Worm (Caenorhabditis elegans) whole organism, L2 larva: ENCODE results near the gene cyp-33C1.

ENCODE experiments used
- C34F6.9 ChIP-seq: fragments of 150-350 bp; optimal IDR thresholded peaks from 2 replicates; lab custom pipeline; 2014; ENCODE audit warnings: missing biosample characterization, missing genetic modification characterization
- F13H6.1 ChIP-seq: sonication (generic microtip); optimal IDR thresholded peaks from 2 replicates; lab custom pipeline; 2016; ENCODE audit warnings: missing genetic modification characterization, missing compliant biosample characterization
- Y55F3AM.14 ChIP-seq: fragments of 200-800 bp; sonication (Bioruptor generic); optimal IDR thresholded peaks from 2 replicates; lab custom pipeline; 2018; ENCODE audit warnings: mild to moderate bottlenecking, missing genetic modification characterization, missing compliant biosample characterization
- ZK546.5 ChIP-seq: sonication (generic microtip); optimal IDR thresholded peaks from 2 replicates; lab custom pipeline; 2017; ENCODE audit warnings: missing biosample characterization, missing genetic modification characterization
- aly-2 ChIP-seq: fragments of 150-350 bp; optimal IDR thresholded peaks from 2 replicates; lab custom pipeline; 2014; ENCODE audit warnings: missing biosample characterization, missing genetic modification characterization
- ceh-16 ChIP-seq: fragments of 150-350 bp; optimal IDR thresholded peaks from 2 replicates; lab custom pipeline; 2014; ENCODE audit warnings: missing biosample characterization, missing genetic modification characterization
- ceh-82 ChIP-seq: fragments of 150-350 bp; optimal IDR thresholded peaks from 2 replicates; lab custom pipeline; 2014; ENCODE audit warnings: missing biosample characterization, missing genetic modification characterization
- crh-2 ChIP-seq: sonication (generic microtip); optimal IDR thresholded peaks from 2 replicates; lab custom pipeline; 2017; ENCODE audit warnings: missing biosample characterization, missing genetic modification characterization
- dmd-4 ChIP-seq: sonication (generic microtip); optimal IDR thresholded peaks from 2 replicates; lab custom pipeline; 2017; ENCODE audit warnings: missing biosample characterization, missing genetic modification characterization
- egl-27 ChIP-seq: sonication (generic microtip); optimal IDR thresholded peaks from 3 replicates; lab custom pipeline; 2017; ENCODE audit warnings: missing biosample characterization, missing genetic modification reagents, missing genetic modification characterization
- elt-3 ChIP-seq: sonication (generic microtip); optimal IDR thresholded peaks from 2 replicates; lab custom pipeline; 2017; ENCODE audit warnings: missing biosample characterization, missing genetic modification characterization
- fos-1 ChIP-seq: fragments of 150-350 bp; optimal IDR thresholded peaks from 2 replicates; lab custom pipeline; 2014; ENCODE audit warnings: missing biosample characterization, missing genetic modification characterization
- gmeb-1 ChIP-seq: fragments of 150-350 bp; optimal IDR thresholded peaks from 2 replicates; lab custom pipeline; 2014; ENCODE audit warnings: missing biosample characterization, missing genetic modification characterization
- lin-11 ChIP-seq: fragments of 150-350 bp; sonication (generic microtip); optimal IDR thresholded peaks from 2 replicates; lab custom pipeline; 2014; ENCODE audit warnings: missing biosample characterization, missing genetic modification characterization, inconsistent platforms, mixed read lengths
- lin-39 ChIP-seq: fragments of 150-350 bp; optimal IDR thresholded peaks from 2 replicates; lab custom pipeline; 2014; ENCODE audit warnings: missing biosample characterization, missing genetic modification reagents, missing genetic modification characterization
- lsy-2 ChIP-seq, 2 experiments: fragments of 150-350 bp in 1 of 2; sonication (generic microtip) in 1 of 2; optimal IDR thresholded peaks; 2 replicates each; lab custom pipeline; 2014 to 2017; ENCODE audit warnings: missing biosample characterization in 2 of 2, missing genetic modification characterization in 2 of 2
- mbf-1 ChIP-seq: sonication (generic microtip); optimal IDR thresholded peaks from 2 replicates; lab custom pipeline; 2017; ENCODE audit warnings: missing biosample characterization, missing genetic modification characterization
- nhr-10 ChIP-seq: sonication (generic microtip); optimal IDR thresholded peaks from 2 replicates; lab custom pipeline; 2017; ENCODE audit warnings: missing biosample characterization, missing genetic modification characterization
- nhr-11 ChIP-seq: fragments of 150-350 bp; optimal IDR thresholded peaks from 2 replicates; lab custom pipeline; 2014; ENCODE audit warnings: missing biosample characterization, missing genetic modification characterization
- nhr-12 ChIP-seq: fragments of 150-350 bp; optimal IDR thresholded peaks from 2 replicates; lab custom pipeline; 2014; ENCODE audit warnings: missing biosample characterization, missing genetic modification characterization
- nhr-129 ChIP-seq: fragments of 150-350 bp; optimal IDR thresholded peaks from 2 replicates; lab custom pipeline; 2014; ENCODE audit warnings: missing biosample characterization, missing genetic modification characterization
- nhr-21 ChIP-seq: fragments of 150-350 bp; optimal IDR thresholded peaks from 2 replicates; lab custom pipeline; 2014; ENCODE audit warnings: missing biosample characterization, missing genetic modification characterization
- nhr-237 ChIP-seq: fragments of 150-350 bp; optimal IDR thresholded peaks from 2 replicates; lab custom pipeline; 2014; ENCODE audit warnings: missing biosample characterization, missing genetic modification characterization
- nhr-25 ChIP-seq: fragments of 150-350 bp; sonication (generic microtip); optimal IDR thresholded peaks from 3 replicates; lab custom pipeline; 2014; ENCODE audit warnings: missing biosample characterization, missing genetic modification characterization
- nhr-6 ChIP-seq: fragments of 150-350 bp; optimal IDR thresholded peaks from 2 replicates; lab custom pipeline; 2014; ENCODE audit warnings: missing biosample characterization, missing genetic modification characterization
- peb-1 ChIP-seq: fragments of 150-350 bp; optimal IDR thresholded peaks from 2 replicates; lab custom pipeline; 2014; ENCODE audit warnings: missing biosample characterization, missing genetic modification characterization
- sem-4 ChIP-seq: fragments of 150-350 bp; optimal IDR thresholded peaks from 2 replicates; lab custom pipeline; 2014; ENCODE audit warnings: missing biosample characterization, missing genetic modification reagents, missing genetic modification characterization
- skn-1 ChIP-seq: sonication (generic microtip); optimal IDR thresholded peaks from 2 replicates; lab custom pipeline; 2017; ENCODE audit warnings: missing biosample characterization, missing genetic modification characterization
- sma-3 ChIP-seq: sonication (generic microtip); optimal IDR thresholded peaks from 2 replicates; lab custom pipeline; 2016; ENCODE audit warnings: missing genetic modification reagents, missing genetic modification characterization, missing compliant biosample characterization
- sma-9 ChIP-seq, 2 experiments: fragments of 150-350 bp in 1 of 2; sonication (generic microtip) in 1 of 2; optimal IDR thresholded peaks; 2 replicates each; lab custom pipeline; 2014 to 2016; ENCODE audit warnings: missing genetic modification characterization in 2 of 2, mild to moderate bottlenecking in 1 of 2, missing biosample characterization in 1 of 2, missing compliant biosample characterization in 1 of 2, missing genetic modification reagents in 1 of 2, moderate library complexity in 1 of 2
- snpc-4 ChIP-seq: fragments of 150-350 bp; optimal IDR thresholded peaks from 2 replicates; lab custom pipeline; 2014; ENCODE audit warnings: missing biosample characterization, missing genetic modification characterization
- unc-39 ChIP-seq: fragments of 150-350 bp; optimal IDR thresholded peaks from 2 replicates; lab custom pipeline; 2014; ENCODE audit warnings: missing biosample characterization, missing genetic modification characterization
- unc-55 ChIP-seq: fragments of 150-350 bp; sonication (generic microtip); optimal IDR thresholded peaks from 3 replicates; lab custom pipeline; 2014; ENCODE audit warnings: missing biosample characterization, missing genetic modification reagents, missing genetic modification characterization
- zag-1 ChIP-seq: fragments of 150-350 bp; optimal IDR thresholded peaks from 2 replicates; lab custom pipeline; 2014; ENCODE audit warnings: missing biosample characterization, missing genetic modification characterization
- ztf-11 ChIP-seq: sonication (generic microtip); optimal IDR thresholded peaks from 2 replicates; lab custom pipeline; 2017; ENCODE audit warnings: missing biosample characterization, missing genetic modification characterization
- ztf-4 ChIP-seq: fragments of 150-350 bp; optimal IDR thresholded peaks from 2 replicates; lab custom pipeline; 2014; ENCODE audit warnings: missing biosample characterization, missing genetic modification characterization

The cyp-33C1 gene

DNA sequence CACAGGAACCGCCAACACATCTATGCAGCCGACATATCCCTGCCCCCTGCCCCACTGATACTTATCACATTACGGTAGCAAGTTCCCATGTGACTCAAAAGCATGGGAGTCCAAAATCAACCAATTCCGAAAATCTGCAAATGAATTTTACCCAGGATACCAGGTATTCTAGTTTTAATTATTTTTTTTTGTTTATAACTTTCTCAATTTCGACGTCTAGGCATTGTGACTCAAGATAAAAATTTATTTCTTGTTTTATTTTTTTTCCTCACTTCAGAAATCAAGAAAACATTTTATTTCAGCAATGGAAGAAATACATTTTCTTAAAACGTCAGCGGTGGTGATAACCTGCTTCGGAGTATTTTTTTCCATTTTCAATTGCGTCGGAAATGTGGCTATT is 27.9 kb upstream of the cyp-33C1 start, which contains the start of gene srbc-24:
srbc-24 (plus strand) TSS at position 301 of the 400 bp plus-strand sequence.
- TF ChIP-seq zag-1 (tag; lab: Kevin White, UChicago): no peak
- no peak for TF ChIP-seq nhr-21 (tag; lab: Kevin White, UChicago)
- no peak for TF ChIP-seq dmd-4 (tag; lab: Kevin White, UChicago)
- TF ChIP-seq nhr-129 (tag; lab: Kevin White, UChicago): no peak
- TF ChIP-seq nhr-6 (tag; lab: Kevin White, UChicago): no peak
- TF ChIP-seq sem-4 (tag; lab: Kevin White, UChicago): no peak
- TF ChIP-seq F13H6.1 (tag; lab: Kevin White, UChicago): no peak

DNA sequence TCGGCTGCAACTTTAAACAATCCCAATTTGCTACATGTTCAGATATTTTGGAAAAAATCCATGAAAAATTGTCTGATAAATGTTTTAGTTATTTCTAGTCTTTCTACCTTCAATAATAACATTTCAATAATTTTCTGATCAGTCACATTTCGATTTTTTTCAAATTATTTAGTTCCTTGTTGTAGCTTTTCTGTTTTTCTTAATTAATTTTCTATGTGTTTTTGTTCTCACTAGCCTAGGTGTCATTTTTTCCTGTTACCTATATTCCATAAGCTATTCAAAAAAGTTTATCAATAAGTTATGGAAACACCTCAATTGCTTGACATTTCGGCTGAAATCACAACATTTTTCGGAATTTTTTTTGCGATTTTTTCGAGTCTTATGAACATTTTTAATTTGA is 26.0 kb upstream of the cyp-33C1 start, which contains the start of gene srbc-23:
srbc-23 (plus strand) TSS at position 301 of the 400 bp plus-strand sequence.
- TF ChIP-seq unc-55 (GFP tag; lab: Kevin White, UChicago): no peak
- no peak for TF ChIP-seq F13H6.1 (tag; lab: Kevin White, UChicago)
- no peak for TF ChIP-seq nhr-237 (tag; lab: Kevin White, UChicago)
- TF ChIP-seq C34F6.9: no peak
- no peak for TF ChIP-seq nhr-12
- TF ChIP-seq Y55F3AM.14 (GFP tag; lab: Kevin White, UChicago): no peak
- TF ChIP-seq aly-2 (tag; lab: Kevin White, UChicago): no peak
- no peak for TF ChIP-seq sma-9 (GFP tag; optimal IDR thresholded peaks at IDR 0.05; lab: Kevin White, UChicago)
- TF ChIP-seq sma-9 (tag; optimal IDR thresholded peaks at IDR 0.05; lab: Kevin White, UChicago): no peak

DNA sequence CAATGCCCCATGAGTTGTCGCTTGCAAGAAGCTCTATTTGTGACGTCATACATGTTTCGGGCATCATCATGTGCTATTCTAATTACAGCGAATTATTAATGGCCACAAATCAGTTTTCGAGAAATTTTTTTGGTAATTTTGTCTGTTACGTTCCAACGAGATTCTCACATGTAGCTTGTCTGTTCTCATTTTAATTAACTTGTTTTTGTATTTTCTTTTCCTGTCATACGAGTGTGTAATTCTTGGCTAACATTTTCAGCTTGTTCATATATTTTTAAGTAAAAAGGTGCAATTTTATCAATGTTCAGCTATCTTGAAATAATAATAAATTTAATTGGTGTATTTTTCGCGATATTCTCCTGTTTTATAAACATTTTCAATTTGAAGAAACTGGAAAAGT is 24.1 kb upstream of the cyp-33C1 start, which contains the start of gene srbc-21:
srbc-21 (plus strand) TSS at position 301 of the 400 bp plus-strand sequence.
- TF ChIP-seq elt-3 (tag; lab: Kevin White, UChicago) (no peak), dmd-4 (tag; lab: Kevin White, UChicago) (no peak), nhr-25 (tag; lab: Kevin White, UChicago) (no peak), unc-39 (tag; lab: Kevin White, UChicago) (no peak), lin-11 (no peak), nhr-237 (tag; lab: Kevin White, UChicago) (no peak), sem-4 (tag; lab: Kevin White, UChicago) (no peak), nhr-21 (tag; lab: Kevin White, UChicago) (no peak), fos-1 (tag; lab: Kevin White, UChicago) (no peak)

DNA sequence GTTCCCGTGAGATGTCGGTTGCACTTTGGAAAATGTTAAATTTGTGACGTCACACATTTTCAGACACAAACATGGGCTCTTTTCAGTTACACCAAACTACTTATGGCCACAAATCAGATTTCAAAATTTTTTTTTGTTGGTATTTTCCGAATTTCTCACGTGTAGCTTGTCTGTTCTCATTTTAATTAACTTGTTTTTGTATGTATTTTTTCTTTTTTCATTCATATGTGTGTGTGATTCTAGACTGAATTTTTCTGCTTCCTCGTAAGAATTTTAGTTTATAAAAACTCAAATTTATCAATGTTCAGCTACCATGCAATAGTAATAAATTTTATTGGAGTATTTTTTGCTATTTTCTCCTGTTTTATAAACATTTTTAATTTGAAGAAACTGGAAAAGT is 22.5 kb upstream of the cyp-33C1 start, which contains the start of gene srbc-22:
srbc-22 (plus strand) TSS at position 301 of the 400 bp plus-strand sequence.
- no peak for TF ChIP-seq sma-3
- TF ChIP-seq nhr-21 (tag; lab: Kevin White, UChicago): no peak
- no peak for TF ChIP-seq lin-11
- no peak for TF ChIP-seq mbf-1 (tag; lab: Kevin White, UChicago)
- no peak for TF ChIP-seq ztf-4 (tag; lab: Kevin White, UChicago)
- TF ChIP-seq lin-39: no peak
- TF ChIP-seq skn-1 (tag; lab: Kevin White, UChicago): no peak
- TF ChIP-seq sma-9 (GFP tag; optimal IDR thresholded peaks at IDR 0.05; lab: Kevin White, UChicago): no peak
- no peak for TF ChIP-seq sma-9 (tag; optimal IDR thresholded peaks at IDR 0.05; lab: Kevin White, UChicago)
- no peak for TF ChIP-seq nhr-10 (tag; lab: Kevin White, UChicago)
- TF ChIP-seq ceh-82 (tag; lab: Kevin White, UChicago): no peak
- TF ChIP-seq ceh-16 (tag; lab: Kevin White, UChicago): no peak
- TF ChIP-seq, all 48 proteins: peak for 0

DNA sequence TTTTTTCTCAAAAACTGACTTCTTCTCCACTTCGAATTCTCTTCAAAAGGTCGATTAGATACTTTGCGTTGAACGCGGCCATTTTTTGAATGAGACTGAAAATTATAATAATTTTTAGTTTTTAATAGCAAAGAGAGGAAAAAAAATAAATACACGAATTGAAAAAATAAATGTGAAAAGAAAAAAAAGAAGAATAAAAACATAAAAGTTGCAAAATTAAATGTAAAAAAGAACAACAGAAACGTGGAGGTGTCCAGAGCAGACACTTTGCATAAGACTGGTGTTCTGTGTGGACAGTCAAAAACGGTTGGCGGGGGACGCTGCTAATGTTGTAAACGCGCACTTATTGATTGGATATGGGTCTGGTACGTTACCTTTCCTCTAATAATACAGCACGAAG is 20.0 kb upstream of the cyp-33C1 start, which contains the start of gene C45H4.14:
C45H4.14 (minus strand) TSS at position 101 of the 400 bp plus-strand sequence.
- TF ChIP-seq nhr-237 (tag; lab: Kevin White, UChicago): no peak
- TF ChIP-seq nhr-11 (tag; lab: Kevin White, UChicago): no peak
- no peak for TF ChIP-seq egl-27
- TF ChIP-seq peb-1: no peak
- no peak for TF ChIP-seq ztf-11 (tag; lab: Kevin White, UChicago)
- TF ChIP-seq lsy-2 (tag; optimal IDR thresholded peaks at IDR 0.05; lab: Kevin White, UChicago): no peak
- TF ChIP-seq gmeb-1: no peak
- no peak for TF ChIP-seq ztf-4 (tag; lab: Kevin White, UChicago)
- TF ChIP-seq nhr-25 (tag; lab: Kevin White, UChicago): no peak
- no peak for TF ChIP-seq ceh-16 (tag; lab: Kevin White, UChicago)
- TF ChIP-seq sem-4 (tag; lab: Kevin White, UChicago): no peak
- no peak for TF ChIP-seq lin-39
- no peak for TF ChIP-seq lin-11
- TF ChIP-seq crh-2 (tag; lab: Kevin White, UChicago): no peak
- no peak for TF ChIP-seq ZK546.5 (tag; lab: Kevin White, UChicago)
- no peak for TF ChIP-seq fos-1 (tag; lab: Kevin White, UChicago)
- TF ChIP-seq C34F6.9: no peak
- TF ChIP-seq snpc-4: no peak
- TF ChIP-seq Y55F3AM.14 (GFP tag; lab: Kevin White, UChicago): no peak
- no peak for TF ChIP-seq unc-55 (GFP tag; lab: Kevin White, UChicago)
